Fruit fly (Drosophila melanogaster): ENCODE measurements around the gene CG42779.
A peak's percentile ranks its signal among the peaks of the same experiment; 100 is the strongest.

CG42779 gene

dm6 chr3R:17079859-17080255 is 41.5 kb upstream of the CG42779 start, which contains the start of the genes Keap1 and kuk (continued):
- no peak for TF ChIP-seq kah (GFP tag; optimal IDR thresholded peaks at IDR 0.05)
- TF ChIP-seq CG15011 (GFP tag; optimal IDR thresholded peaks at IDR 0.05) = no peak
- peak; percentile 51 for TF ChIP-seq CG12104 (GFP tag; optimal IDR thresholded peaks at IDR 0.05)
- no peak for TF ChIP-seq chinmo (GFP tag; IDR thresholded peaks at IDR 0.05; ENCODE audit: partially characterized antibody)
- TF ChIP-seq CG10979 (tag; optimal IDR thresholded peaks at IDR 0.05) = no peak
- TF ChIP-seq Atf-2 (GFP tag; optimal IDR thresholded peaks at IDR 0.05) = peak; percentile 27
- TF ChIP-seq p53 (GFP tag; optimal IDR thresholded peaks at IDR 0.05) = no peak
- TF ChIP-seq Dp (GFP tag; optimal IDR thresholded peaks at IDR 0.05) = peak; percentile 71
- peak; percentile 58 for TF ChIP-seq onecut (GFP tag; IDR thresholded peaks at IDR 0.05)
- TF ChIP-seq CG6765 (GFP tag; optimal IDR thresholded peaks at IDR 0.05) = peak; percentile 35
- TF ChIP-seq Awh (GFP tag; IDR thresholded peaks at IDR 0.05) = no peak
- no peak for TF ChIP-seq CG30431 (GFP tag; optimal IDR thresholded peaks at IDR 0.05)

- TF ChIP-seq luna (GFP tag; optimal IDR thresholded peaks at IDR 0.05) (peak; percentile 72), Ptx1 (GFP tag; IDR thresholded peaks at IDR 0.05) (peak; percentile 96), Mes4 (GFP tag; optimal IDR thresholded peaks at IDR 0.05) (peak; percentile 89), CG14710 (tag; optimal IDR thresholded peaks at IDR 0.05) (peak; percentile 96), rib (GFP tag; IDR thresholded peaks at IDR 0.05) (peak; percentile 90), CG10274 (GFP tag; optimal IDR thresholded peaks at IDR 0.05) (peak; percentile 77), org-1 (GFP tag; optimal IDR thresholded peaks at IDR 0.05) (peak; percentile 96), tio (GFP tag; optimal IDR thresholded peaks at IDR 0.05) (peak; percentile 97), Opbp (GFP tag; IDR thresholded peaks at IDR 0.05; ENCODE audit: partially characterized antibody) (no peak), aop (GFP tag; IDR thresholded peaks at IDR 0.05) (no peak), gem (tag; optimal IDR thresholded peaks at IDR 0.05) (peak; percentile 98), Med (GFP tag) (peak; percentile 97), CG7786 (GFP tag; optimal IDR thresholded peaks at IDR 0.05) (peak; percentile 88), Tbp (GFP tag; optimal IDR thresholded peaks at IDR 0.05) (no peak), CG6854 (GFP tag; optimal IDR thresholded peaks at IDR 0.05) (peak; percentile 95), MESR4 (GFP tag; optimal IDR thresholded peaks at IDR 0.05) (peak; percentile 15), CG7745 (tag; optimal IDR thresholded peaks at IDR 0.05) (no peak), gcm2 (GFP tag; optimal IDR thresholded peaks at IDR 0.05) (peak; percentile 84), lola (GFP tag; optimal IDR thresholded peaks at IDR 0.05) (peak in 1 of 3 experiments; percentile 97), BEAF-32 (GFP tag; optimal IDR thresholded peaks at IDR 0.05) (no peak), CG3281 (GFP tag; optimal IDR thresholded peaks at IDR 0.05) (peak; percentile 95), Sox100B (GFP tag; optimal IDR thresholded peaks at IDR 0.05) (peak; percentile 98), CG13287 (GFP tag; IDR thresholded peaks at IDR 0.05; ENCODE audit: partially characterized antibody) (no peak), CG31224 (GFP tag; IDR thresholded peaks at IDR 0.05) (peak; percentile 83), CG2875 (GFP tag; optimal IDR thresholded peaks at IDR 0.05) (peak; percentile 97), Abd-B (GFP tag; optimal IDR thresholded peaks at IDR 0.05) (peak; percentile 90), CG2129 (GFP tag; IDR thresholded peaks at IDR 0.05; ENCODE audit: partially characterized antibody) (no peak), Meics (GFP tag; optimal IDR thresholded peaks at IDR 0.05) (peak; percentile 95), CG4360 (GFP tag; IDR thresholded peaks at IDR 0.05) (peak; percentile 69), CG4424 (GFP tag; optimal IDR thresholded peaks at IDR 0.05) (peak; percentile 96), CrebB (tag; optimal IDR thresholded peaks at IDR 0.05) (peak; percentile 91), CG4820 (GFP tag; optimal IDR thresholded peaks at IDR 0.05) (peak; percentile 93), Mrtf (GFP tag; IDR thresholded peaks at IDR 0.05) (peak; percentile 88), Vsx1 (GFP tag; optimal IDR thresholded peaks at IDR 0.05) (peak; percentile 92), CG17359 (tag; optimal IDR thresholded peaks at IDR 0.05) (peak; percentile 95), dpn (GFP tag; optimal IDR thresholded peaks at IDR 0.05) (peak; percentile 90 to 94)
These were observed 40.6 kb upstream of the CG42779 start for dm6 chr3R:17080666-17081358.

Measured in whole organism, embryonic.